Worm (Caenorhabditis elegans): Measurements from ENCODE around the gene ugt-18.

ugt-18 gene

DNA sequence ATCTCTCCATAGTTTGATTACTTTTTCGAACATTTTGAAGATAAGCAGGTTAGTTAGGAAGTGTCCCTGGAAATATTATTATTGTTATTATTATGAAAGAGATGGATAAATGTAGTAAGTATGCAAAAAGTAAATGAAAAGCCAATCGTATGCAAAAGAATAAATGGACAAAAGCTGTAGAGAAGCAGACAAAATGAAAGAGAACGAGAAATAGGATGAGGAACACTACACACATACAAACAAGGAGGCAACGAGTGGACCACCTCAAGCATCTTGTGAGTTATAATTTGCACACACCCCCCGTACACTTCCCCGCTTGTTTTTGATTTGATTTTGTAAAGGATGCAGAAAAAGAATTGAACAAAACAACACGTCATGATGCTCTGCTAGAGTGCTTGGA is 8.9 kb upstream of the ugt-18 start, which contains the start of gene ZC443.2:
Gene ZC443.2, minus strand, starts transcription at position 67 of the 400 bp plus-strand sequence.
- TF ChIP-seq lin-26 (GFP tag; IDR thresholded peaks at IDR 0.05), result no peak
- TF ChIP-seq nhr-90 (tag; optimal IDR thresholded peaks at IDR 0.05), result no peak
- peak; percentile 47 for TF ChIP-seq ceh-27 (GFP tag; optimal IDR thresholded peaks at IDR 0.05)
- TF ChIP-seq Y79H2A.3 (GFP tag; conservative IDR thresholded peaks at IDR 0.05), result no peak
- no peak for TF ChIP-seq ceh-79 (tag; optimal IDR thresholded peaks at IDR 0.05)
- TF ChIP-seq mcd-1 (GFP tag; IDR thresholded peaks at IDR 0.05), result no peak

DNA sequence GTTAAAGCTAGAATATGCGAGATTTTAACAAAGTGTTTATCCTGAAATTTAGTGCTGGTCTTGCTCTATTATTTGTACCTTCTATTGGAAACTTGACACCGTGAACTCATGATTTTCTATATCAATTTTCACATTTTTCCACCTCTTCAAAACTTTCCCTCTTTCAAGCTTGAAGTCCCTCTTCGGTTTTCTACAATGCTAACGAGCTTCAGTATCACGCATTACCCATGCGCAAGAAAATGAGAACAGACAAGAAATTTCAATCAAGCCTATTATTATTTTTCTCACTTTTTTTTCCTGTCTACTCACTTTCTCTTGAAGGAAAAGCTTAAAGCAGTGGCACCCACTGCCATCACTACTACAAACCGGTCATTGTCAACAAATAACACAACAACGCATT is 8.2 kb upstream of the ugt-18 start:
- TF ChIP-seq lsl-1 (GFP tag; optimal IDR thresholded peaks at IDR 0.05), result no peak
- 0 out of 2 replicates have a peak, but pooled peaks have one; percentile 20 for TF ChIP-seq Y95B8A.8 (GFP tag; IDR thresholded peaks at IDR 0.05)
- no peak for TF ChIP-seq rcor-1 (GFP tag; IDR thresholded peaks at IDR 0.05)
- peak; percentile 12; the same call in 1 of the 2 replicates for TF ChIP-seq C06A6.2 (GFP tag; conservative IDR thresholded peaks at IDR 0.05)
- TF ChIP-seq K11D2.4 (GFP tag; IDR thresholded peaks at IDR 0.05), result 0 out of 2 replicates have a peak, but pooled peaks have one; percentile 14
- TF ChIP-seq cebp-1 (GFP tag; IDR thresholded peaks at IDR 0.05), result no peak
- TF ChIP-seq cebp-1 (tag; optimal IDR thresholded peaks at IDR 0.05), result peak; percentile 23
- TF ChIP-seq nfyb-1 (GFP tag; IDR thresholded peaks at IDR 0.05), result 0 out of 2 replicates have a peak, but pooled peaks have one; percentile 63
- TF ChIP-seq ama-1 (optimal IDR thresholded peaks at IDR 0.05), result no peak
- peak in 1 of 2 experiments; percentile 55 for TF ChIP-seq ama-1 (GFP tag; optimal IDR thresholded peaks at IDR 0.05)
- TF ChIP-seq lir-1 (GFP tag; conservative IDR thresholded peaks at IDR 0.05), result peak; percentile 43; the same call in 1 of the 2 replicates

DNA sequence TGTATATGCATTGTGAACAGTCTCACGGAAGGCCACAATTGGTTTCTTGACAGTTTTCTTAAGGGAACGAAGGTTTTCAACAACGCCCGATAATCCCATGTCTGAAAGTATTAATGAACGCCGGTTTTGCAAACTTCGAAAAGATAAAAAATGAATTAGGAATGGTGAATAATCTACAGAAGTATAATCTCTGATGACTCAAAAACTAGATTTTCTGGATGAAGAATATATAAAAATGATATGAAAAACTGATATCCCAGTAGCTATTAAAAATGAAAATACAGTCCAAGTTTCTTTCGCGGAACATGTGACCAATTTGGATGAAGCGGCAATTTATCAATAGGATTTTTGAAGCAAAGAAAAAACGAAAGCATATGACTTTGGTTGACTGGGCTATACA is 6.0 kb upstream of the ugt-18 start, which contains the start of gene ZC443.3:
Gene ZC443.3, minus strand, starts transcription at position 101 of the 400 bp plus-strand sequence.
- no peak for TF ChIP-seq akir-1 (GFP tag; optimal IDR thresholded peaks at IDR 0.05)
- no peak for TF ChIP-seq Y95B8A.8 (GFP tag; IDR thresholded peaks at IDR 0.05)
- no peak for TF ChIP-seq ztf-3 (GFP tag; optimal IDR thresholded peaks at IDR 0.05)
- TF ChIP-seq pbrm-1 (GFP tag; IDR thresholded peaks at IDR 0.05), result no peak
- TF ChIP-seq F22D6.2 (tag; optimal IDR thresholded peaks at IDR 0.05), result no peak
- TF ChIP-seq snpc-1.1 (tag; optimal IDR thresholded peaks at IDR 0.05; ENCODE audit: insufficient read depth), result no peak
- no peak for TF ChIP-seq lin-54 (GFP tag; optimal IDR thresholded peaks at IDR 0.05)
- no peak for TF ChIP-seq F33H1.4 (GFP tag; IDR thresholded peaks at IDR 0.05)
- TF ChIP-seq tlf-1 (GFP tag; optimal IDR thresholded peaks at IDR 0.05), result no peak
- TF ChIP-seq ekl-4 (GFP tag; IDR thresholded peaks at IDR 0.05), result no peak
- TF ChIP-seq unc-130 (GFP tag; optimal IDR thresholded peaks at IDR 0.05), result no peak
- TF ChIP-seq nfya-2 (GFP tag; IDR thresholded peaks at IDR 0.05), result no peak
- TF ChIP-seq xnd-1 (tag; optimal IDR thresholded peaks at IDR 0.05), result no peak
- TF ChIP-seq hrde-1 (tag; optimal IDR thresholded peaks at IDR 0.05; ENCODE audit: borderline replicate concordance), result no peak
- TF ChIP-seq mxl-1 (tag; optimal IDR thresholded peaks at IDR 0.05), result no peak
- no peak for TF ChIP-seq rec-8 (tag; optimal IDR thresholded peaks at IDR 0.05)
- no peak for TF ChIP-seq tbx-9 (tag; optimal IDR thresholded peaks at IDR 0.05; ENCODE audit: borderline replicate concordance)
- no peak for TF ChIP-seq C17E4.6 (GFP tag; IDR thresholded peaks at IDR 0.05)
- TF ChIP-seq hlh-26 (GFP tag; conservative IDR thresholded peaks at IDR 0.05), result no peak
- TF ChIP-seq let-607 (tag; optimal IDR thresholded peaks at IDR 0.05), result no peak
